Worm (Caenorhabditis elegans): ENCODE results near the gene kcnl-1.

DNA sequence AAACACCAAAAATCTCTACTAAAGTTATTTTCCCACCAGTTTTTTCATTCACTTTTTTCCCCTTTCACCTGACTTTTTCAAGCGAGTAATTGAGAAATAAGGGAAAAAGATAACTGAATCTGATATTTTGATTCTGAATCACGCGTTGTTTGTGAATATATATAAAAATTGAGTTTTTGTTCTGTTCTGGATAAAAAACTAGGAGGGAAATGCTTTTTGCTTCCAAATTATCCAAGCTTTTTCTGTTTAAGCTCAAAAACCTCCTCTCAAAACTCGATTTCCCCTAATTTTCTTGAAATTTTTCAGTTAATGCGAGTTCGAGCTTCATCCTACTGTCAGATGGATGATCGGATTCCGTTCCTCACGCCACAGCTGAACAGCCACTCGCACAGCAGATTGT lies at the start of gene kcnl-1:
- TF ChIP-seq egl-27 (tag; optimal IDR thresholded peaks at IDR 0.05), result no peak
- no peak for TF ChIP-seq alr-1 (tag; optimal IDR thresholded peaks at IDR 0.05)
- TF ChIP-seq dmd-4 (tag; optimal IDR thresholded peaks at IDR 0.05), result no peak
- no peak for TF ChIP-seq aly-2 (tag; optimal IDR thresholded peaks at IDR 0.05)
- no peak for TF ChIP-seq unc-39 (tag; optimal IDR thresholded peaks at IDR 0.05)
- TF ChIP-seq nhr-12 (tag; optimal IDR thresholded peaks at IDR 0.05), result no peak
- TF ChIP-seq snpc-4 (tag; optimal IDR thresholded peaks at IDR 0.05), result no peak
- TF ChIP-seq ama-1 (optimal IDR thresholded peaks at IDR 0.05), result no peak
- TF ChIP-seq nhr-237 (tag; optimal IDR thresholded peaks at IDR 0.05), result no peak
- TF ChIP-seq ceh-82 (tag; optimal IDR thresholded peaks at IDR 0.05), result no peak
- no peak for TF ChIP-seq ztf-11 (tag; optimal IDR thresholded peaks at IDR 0.05)
- TF ChIP-seq crh-2 (tag; optimal IDR thresholded peaks at IDR 0.05), result no peak
- no peak for TF ChIP-seq fos-1 (tag; optimal IDR thresholded peaks at IDR 0.05)
- no peak for TF ChIP-seq sma-3 (GFP tag; optimal IDR thresholded peaks at IDR 0.05)
